Worm (Caenorhabditis elegans) whole organism, L1 larva: Measurements from ENCODE around the gene Y57G11C.33.

Source experiments
- C16A3.4 ChIP-seq: fragments of 150-350 bp; optimal IDR thresholded peaks from 2 replicates; lab custom pipeline; 2014; ENCODE audit warnings: missing biosample characterization, missing genetic modification characterization
- C34B4.2 ChIP-seq: sonication (generic microtip); optimal IDR thresholded peaks from 2 replicates; lab custom pipeline; 2017; ENCODE audit warnings: mild to moderate bottlenecking, missing genetic modification characterization, missing compliant biosample characterization
- aha-1 ChIP-seq: fragments of 150-350 bp; optimal IDR thresholded peaks from 2 replicates; lab custom pipeline; 2014; ENCODE audit warnings: missing biosample characterization, missing genetic modification characterization
- aly-2 ChIP-seq: fragments of 150-350 bp; optimal IDR thresholded peaks from 2 replicates; lab custom pipeline; 2014; ENCODE audit warnings: missing biosample characterization, missing genetic modification characterization
- blmp-1 ChIP-seq: fragments of 150-350 bp; optimal IDR thresholded peaks from 2 replicates; lab custom pipeline; 2014; ENCODE audit warnings: missing biosample characterization, missing genetic modification characterization
- ceh-63 ChIP-seq: fragments of 200-800 bp; sonication (Bioruptor generic); optimal IDR thresholded peaks from 2 replicates; lab custom pipeline; 2018; ENCODE audit warnings: mild to moderate bottlenecking, missing genetic modification characterization, missing compliant biosample characterization
- ces-1 ChIP-seq: fragments of 150-350 bp; optimal IDR thresholded peaks from 2 replicates; lab custom pipeline; 2014; ENCODE audit warnings: missing biosample characterization, missing genetic modification reagents, missing genetic modification characterization
- dpl-1 ChIP-seq, 3 experiments: fragments of 150-350 bp in 2 of 3; sonication (generic microtip) in 1 of 3; optimal IDR thresholded peaks; 2 replicates each; lab custom pipeline; 2014 to 2017; ENCODE audit warnings: missing biosample characterization in 3 of 3, missing genetic modification characterization in 3 of 3, missing genetic modification reagents in 3 of 3
- dsc-1 ChIP-seq: sonication (generic microtip); optimal IDR thresholded peaks from 2 replicates; lab custom pipeline; 2016; ENCODE audit warnings: mild to moderate bottlenecking, missing genetic modification characterization, missing compliant biosample characterization
- efl-1 ChIP-seq, 4 experiments: fragments of 150-350 bp; optimal IDR thresholded peaks in 3 of 4; peaks in 1 of 4; 1 replicate in 1 of 4; 2 replicates in 3 of 4; lab custom pipeline; 2014; ENCODE audit warnings: missing biosample characterization in 2 of 4, missing genetic modification characterization in 2 of 4, missing genetic modification reagents in 2 of 4
- elt-2 ChIP-seq: sonication (generic microtip); optimal IDR thresholded peaks from 2 replicates; lab custom pipeline; 2016; ENCODE audit warnings: missing genetic modification characterization, mild to moderate bottlenecking, inconsistent platforms, missing compliant biosample characterization, missing genetic modification reagents
- elt-3 ChIP-seq, 6 experiments: fragments of 150-350 bp in 1 of 6; sonication (generic microtip); optimal IDR thresholded peaks; 2 replicates each; lab custom pipeline; 2017 to 2018; ENCODE audit warnings: missing biosample characterization in 6 of 6, missing genetic modification characterization in 6 of 6, inconsistent platforms in 1 of 6
- fkh-8 ChIP-seq: sonication (generic microtip); optimal IDR thresholded peaks from 2 replicates; lab custom pipeline; 2016; ENCODE audit warnings: mild to moderate bottlenecking, missing genetic modification characterization, missing compliant biosample characterization
- hlh-17 ChIP-seq: fragments of 200-800 bp; sonication (Bioruptor generic); optimal IDR thresholded peaks from 2 replicates; lab custom pipeline; 2018; ENCODE audit warnings: missing genetic modification characterization, mild to moderate bottlenecking, missing compliant biosample characterization, moderate library complexity, borderline replicate concordance
- lin-15B ChIP-seq: fragments of 150-350 bp; sonication (generic microtip); optimal IDR thresholded peaks from 3 replicates; lab custom pipeline; 2014; ENCODE audit warnings: missing biosample characterization, missing genetic modification characterization
- lin-35 ChIP-seq, 2 experiments: fragments of 150-350 bp; optimal IDR thresholded peaks; 2 replicates each; lab custom pipeline; 2014; ENCODE audit warnings: missing biosample characterization in 2 of 2, missing genetic modification characterization in 2 of 2, missing genetic modification reagents in 2 of 2
- lin-39 ChIP-seq: fragments of 150-350 bp; optimal IDR thresholded peaks from 2 replicates; lab custom pipeline; 2014; ENCODE audit warnings: missing biosample characterization, missing genetic modification reagents, missing genetic modification characterization
- lir-3 ChIP-seq: sonication (generic microtip); optimal IDR thresholded peaks from 2 replicates; lab custom pipeline; 2016; ENCODE audit warnings: mild to moderate bottlenecking, missing genetic modification characterization, moderate library complexity, missing compliant biosample characterization; ENCODE audit not compliant: poor library complexity
- lsy-2 ChIP-seq, 2 experiments: fragments of 150-350 bp; optimal IDR thresholded peaks; 2 replicates each; lab custom pipeline; 2014; ENCODE audit warnings: missing biosample characterization in 2 of 2, missing genetic modification characterization in 2 of 2
- mef-2 ChIP-seq: fragments of 150-350 bp; optimal IDR thresholded peaks from 2 replicates; lab custom pipeline; 2014; ENCODE audit warnings: missing biosample characterization, missing genetic modification characterization
- mep-1 ChIP-seq: fragments of 150-350 bp; optimal IDR thresholded peaks from 2 replicates; lab custom pipeline; 2014; ENCODE audit warnings: missing biosample characterization, missing genetic modification characterization
- nhr-19 ChIP-seq: fragments of 200-800 bp; sonication (Bioruptor generic); conservative IDR thresholded peaks from 2 replicates; pipeline ENCODE4 v1.3.6; 2022; ENCODE audit warnings: missing genetic modification characterization, missing compliant biosample characterization
- nhr-20 ChIP-seq: sonication (generic microtip); optimal IDR thresholded peaks from 2 replicates; lab custom pipeline; 2016; ENCODE audit warnings: mild to moderate bottlenecking, missing genetic modification characterization, missing compliant biosample characterization
- nhr-28 ChIP-seq: fragments of 150-350 bp; optimal IDR thresholded peaks from 2 replicates; lab custom pipeline; 2014; ENCODE audit warnings: missing biosample characterization, missing genetic modification characterization
- nhr-47 ChIP-seq: sonication (generic microtip); optimal IDR thresholded peaks from 2 replicates; lab custom pipeline; 2016; ENCODE audit warnings: mild to moderate bottlenecking, missing genetic modification characterization, moderate library complexity, missing compliant biosample characterization
- nhr-71 ChIP-seq: sonication (generic microtip); optimal IDR thresholded peaks from 2 replicates; lab custom pipeline; 2016; ENCODE audit warnings: mild to moderate bottlenecking, missing genetic modification characterization, moderate library complexity, missing compliant biosample characterization
- nhr-76 ChIP-seq: sonication (generic microtip); optimal IDR thresholded peaks from 2 replicates; lab custom pipeline; 2017; ENCODE audit warnings: missing biosample characterization, missing genetic modification characterization
- nhr-77 ChIP-seq: fragments of 150-350 bp; optimal IDR thresholded peaks from 2 replicates; lab custom pipeline; 2014; ENCODE audit warnings: missing biosample characterization, missing genetic modification characterization
- nhr-84 ChIP-seq: sonication (generic microtip); optimal IDR thresholded peaks from 2 replicates; lab custom pipeline; 2017; ENCODE audit warnings: missing biosample characterization, missing genetic modification characterization
- nhr-85 ChIP-seq: sonication (generic microtip); peaks from one replicate; lab custom pipeline; 2016; ENCODE audit warnings: missing genetic modification characterization, inconsistent platforms, missing compliant biosample characterization
- nhr-90 ChIP-seq: sonication (generic microtip); optimal IDR thresholded peaks from 2 replicates; lab custom pipeline; 2016; ENCODE audit warnings: mild to moderate bottlenecking, missing genetic modification characterization, missing compliant biosample characterization; ENCODE audit not compliant: poor library complexity
- pag-3 ChIP-seq: sonication (generic microtip); optimal IDR thresholded peaks from 2 replicates; lab custom pipeline; 2017; ENCODE audit warnings: missing genetic modification characterization, mild to moderate bottlenecking, missing compliant biosample characterization, antibody characterized with exemption, borderline replicate concordance; ENCODE audit not compliant: insufficient read depth
- pqm-1 ChIP-seq: sonication (generic microtip); optimal IDR thresholded peaks from 3 replicates; lab custom pipeline; 2017; ENCODE audit warnings: missing biosample characterization, missing genetic modification characterization
- rnt-1 ChIP-seq: sonication (generic microtip); optimal IDR thresholded peaks from 2 replicates; lab custom pipeline; 2016; ENCODE audit warnings: mild to moderate bottlenecking, missing genetic modification characterization, moderate library complexity, missing compliant biosample characterization
- snpc-4 ChIP-seq: fragments of 150-350 bp; optimal IDR thresholded peaks from 2 replicates; lab custom pipeline; 2014; ENCODE audit warnings: missing biosample characterization, missing genetic modification characterization
- sox-4 ChIP-seq: sonication (generic microtip); optimal IDR thresholded peaks from 2 replicates; lab custom pipeline; 2016; ENCODE audit warnings: missing genetic modification characterization, missing compliant biosample characterization
- swsn-7 ChIP-seq: sonication (generic microtip); optimal IDR thresholded peaks from 2 replicates; lab custom pipeline; 2016; ENCODE audit warnings: missing genetic modification characterization, missing compliant biosample characterization
- tbx-2 ChIP-seq: sonication (generic microtip); optimal IDR thresholded peaks from 2 replicates; lab custom pipeline; 2016; ENCODE audit warnings: missing genetic modification characterization, missing compliant biosample characterization
- unc-62 ChIP-seq: fragments of 150-350 bp; optimal IDR thresholded peaks from 2 replicates; lab custom pipeline; 2014; ENCODE audit warnings: missing biosample characterization, missing genetic modification reagents, missing genetic modification characterization
- unc-98 ChIP-seq: fragments of 200-800 bp; sonication (Bioruptor generic); IDR thresholded peaks from 2 replicates; pipeline ENCODE4 v1.3.6; 2022; ENCODE audit warnings: missing genetic modification characterization, missing compliant biosample characterization
- xbp-1 ChIP-seq: sonication (generic microtip); optimal IDR thresholded peaks from 2 replicates; lab custom pipeline; 2016; ENCODE audit warnings: missing genetic modification characterization, missing compliant biosample characterization
- ztf-4 ChIP-seq: fragments of 150-350 bp; optimal IDR thresholded peaks from 2 replicates; lab custom pipeline; 2014; ENCODE audit warnings: missing biosample characterization, missing genetic modification characterization

Y57G11C.33 gene

ce11 chrIV:14653066-14653465, 3.8 kb upstream of the Y57G11C.33 start, which contains the start of gene talp-3:
talp-3 (minus strand) TSS chrIV:14653380.
- no peak for TF ChIP-seq pqm-1 (tag; lab: Kevin White, UChicago)
- no peak for TF ChIP-seq C34B4.2 (tag; lab: Kevin White, UChicago)

- no peak for TF ChIP-seq nhr-19
- TF ChIP-seq efl-1 (optimal IDR thresholded peaks at IDR 0.05; lab: Kevin White, UChicago): no peak
- peak in 1 of 2 experiments; percentile 74 for TF ChIP-seq efl-1 (GFP tag; optimal IDR thresholded peaks at IDR 0.05 in 1 of 2; lab: Kevin White, UChicago)
- TF ChIP-seq, all 84 proteins: peak for 1
Measured at ce11 chrIV:14658054-14658631, 1.3 kb downstream of the Y57G11C.33 start, which contains the start of gene anoh-2. anoh-2 (plus strand) TSS chrIV:14658308.

ce11 chrIV:14658927-14659326, 2.0 kb downstream of the Y57G11C.33 start:
- no peak for TF ChIP-seq blmp-1 (tag; lab: Kevin White, UChicago)
- no peak for TF ChIP-seq xbp-1 (tag; lab: Kevin White, UChicago)
- no peak for TF ChIP-seq dsc-1 (tag; lab: Kevin White, UChicago)

- TF ChIP-seq nhr-85 (tag; lab: Kevin White, UChicago) (no peak), blmp-1 (tag; lab: Kevin White, UChicago) (peak; percentile 47)
Measured at ce11 chrIV:14661370-14661769, 4.5 kb downstream of the Y57G11C.33 start.

- TF ChIP-seq tbx-2 (tag; lab: Kevin White, UChicago) (peak; percentile 3), ces-1 (GFP tag; lab: Kevin White, UChicago) (no peak), pag-3 (tag; lab: Kevin White, UChicago) (no peak), snpc-4 (tag; lab: Kevin White, UChicago) (no peak), nhr-71 (tag; lab: Kevin White, UChicago) (peak; percentile 49), xbp-1 (tag; lab: Kevin White, UChicago) (peak; percentile 14), aly-2 (tag; lab: Kevin White, UChicago) (no peak), nhr-90 (tag; lab: Kevin White, UChicago) (peak; percentile 30), nhr-28 (tag; lab: Kevin White, UChicago) (no peak), aha-1 (tag; lab: Kevin White, UChicago) (no peak), mep-1 (tag; lab: Kevin White, UChicago) (peak; percentile 77), elt-2 (no peak), lsy-2 (tag; optimal IDR thresholded peaks at IDR 0.05; lab: Kevin White, UChicago) (peak; percentile 20 to 44), dpl-1 (GFP tag; optimal IDR thresholded peaks at IDR 0.05; lab: Kevin White, UChicago) (no peak), sox-4 (tag; lab: Kevin White, UChicago) (no peak), unc-98 (no peak), lin-39 (tag; lab: Kevin White, UChicago) (no peak), nhr-20 (tag; lab: Kevin White, UChicago) (peak; percentile 55), ceh-63 (no peak), nhr-47 (tag; lab: Kevin White, UChicago) (peak; percentile 23), rnt-1 (tag; lab: Kevin White, UChicago) (no peak), hlh-17 (no peak), lir-3 (tag; lab: Kevin White, UChicago) (no peak), lin-35 (GFP tag; optimal IDR thresholded peaks at IDR 0.05; lab: Kevin White, UChicago) (peak in 1 of 2 experiments; percentile 41), blmp-1 (tag; lab: Kevin White, UChicago) (peak; percentile 88), fkh-8 (tag; lab: Kevin White, UChicago) (no peak), ztf-4 (tag; lab: Kevin White, UChicago) (no peak), unc-62 (GFP tag; lab: Kevin White, UChicago) (no peak), elt-3 (tag; optimal IDR thresholded peaks at IDR 0.05; lab: Kevin White, UChicago) (peak in 1 of 6 experiments; percentile 45), nhr-19 (no peak), swsn-7 (tag; lab: Kevin White, UChicago) (no peak), lin-15B (no peak), mef-2 (tag; lab: Kevin White, UChicago) (no peak), nhr-84 (tag; lab: Kevin White, UChicago) (no peak), C16A3.4 (tag; lab: Kevin White, UChicago) (no peak), nhr-76 (no peak), efl-1 (optimal IDR thresholded peaks at IDR 0.05; lab: Kevin White, UChicago) (peak in 1 of 2 experiments; percentile 26), efl-1 (GFP tag; optimal IDR thresholded peaks at IDR 0.05 in 1 of 2; lab: Kevin White, UChicago) (peak in 1 of 2 experiments; percentile 63), nhr-85 (tag; lab: Kevin White, UChicago) (peak; percentile 95), nhr-77 (tag; lab: Kevin White, UChicago) (no peak)
Measured at ce11 chrIV:14675789-14676188, 18.9 kb downstream of the Y57G11C.33 start.
